Fruit fly (Drosophila melanogaster): ENCODE data around the gene lectin-33A.

The lectin-33A gene

DNA sequence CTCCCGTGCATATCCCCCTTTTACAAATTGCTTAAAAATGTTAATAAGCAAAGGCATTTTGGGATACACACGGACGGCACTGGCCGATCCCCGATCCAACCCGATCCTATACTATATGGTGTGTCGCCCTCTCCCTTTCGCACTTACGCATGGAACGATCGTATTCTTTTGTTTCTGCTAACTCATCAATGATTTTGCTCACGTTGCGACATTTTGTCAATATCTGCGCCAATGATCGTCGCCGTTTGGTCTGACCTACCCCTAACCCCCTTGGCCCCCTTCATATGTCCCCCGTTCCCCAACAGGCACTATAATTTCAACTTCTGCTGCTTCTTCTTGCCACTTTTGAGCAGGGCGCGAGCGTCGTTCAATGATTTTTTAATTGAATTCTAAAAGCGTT is 47.9 kb downstream of the lectin-33A start:
- no peak for TF ChIP-seq Rel (GFP tag; optimal IDR thresholded peaks at IDR 0.05)
- peak; percentile 49 for TF ChIP-seq Rel (tag; optimal IDR thresholded peaks at IDR 0.05)
- TF ChIP-seq CG9705 (GFP tag; optimal IDR thresholded peaks at IDR 0.05): no peak

DNA sequence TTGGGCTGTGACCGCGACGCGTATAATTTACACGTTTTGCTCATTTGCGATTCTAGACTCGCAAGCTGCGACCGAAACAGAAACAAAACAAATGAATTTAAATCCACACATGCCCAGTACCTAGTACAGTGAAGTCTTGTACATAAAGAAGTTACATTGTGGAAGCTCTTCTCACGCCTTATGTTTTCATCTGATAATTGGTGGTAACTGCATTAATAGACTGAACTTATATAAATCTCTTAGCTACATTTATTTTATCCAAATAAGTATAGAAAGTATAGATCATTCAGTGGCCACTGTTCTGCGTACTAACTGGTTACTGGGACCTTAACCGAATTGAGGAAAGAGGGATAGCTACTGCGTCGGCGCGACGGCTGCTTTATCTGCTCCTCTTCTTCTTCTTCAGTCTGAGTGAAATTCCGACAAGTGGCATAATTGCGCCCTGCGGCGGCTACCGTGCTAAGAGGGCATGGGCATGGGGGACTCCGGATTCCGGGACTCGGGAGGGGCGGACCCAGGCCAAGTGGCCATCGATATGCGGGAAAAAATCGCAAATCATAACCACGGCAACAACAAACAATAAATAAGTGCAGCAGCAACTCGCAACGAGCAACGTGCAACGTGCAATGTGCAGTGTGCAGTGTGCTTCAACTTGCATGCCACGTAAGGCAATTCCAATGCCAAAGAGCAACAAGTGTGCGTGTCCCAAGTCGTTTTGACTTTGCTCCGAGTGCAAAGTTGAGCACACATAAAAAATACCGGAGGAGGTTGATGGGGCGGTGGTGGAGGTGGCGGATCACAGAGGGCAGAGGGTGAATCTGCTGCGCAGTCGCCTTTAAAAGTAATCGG is 50.0 kb downstream of the lectin-33A start:
- TF ChIP-seq CG32264 (GFP tag; optimal IDR thresholded peaks at IDR 0.05) (no peak), lola (GFP tag; optimal IDR thresholded peaks at IDR 0.05) (no peak), ey (GFP tag; optimal IDR thresholded peaks at IDR 0.05) (peak; percentile 43), pan (optimal IDR thresholded peaks at IDR 0.05) (no peak), Dfd (GFP tag; optimal IDR thresholded peaks at IDR 0.05) (no peak), Myc (optimal IDR thresholded peaks at IDR 0.05) (no peak), fru (GFP tag; optimal IDR thresholded peaks at IDR 0.05) (peak; percentile 74), dmrt93B (GFP tag; optimal IDR thresholded peaks at IDR 0.05) (no peak), GATAd (GFP tag; optimal IDR thresholded peaks at IDR 0.05) (no peak), brk (GFP tag; optimal IDR thresholded peaks at IDR 0.05) (no peak), OdsH (GFP tag; optimal IDR thresholded peaks at IDR 0.05) (no peak), sv (GFP tag; optimal IDR thresholded peaks at IDR 0.05) (no peak), jim (GFP tag; optimal IDR thresholded peaks at IDR 0.05) (no peak), Jra (GFP tag; optimal IDR thresholded peaks at IDR 0.05) (no peak), usp (GFP tag; optimal IDR thresholded peaks at IDR 0.05) (no peak), CG9705 (GFP tag; optimal IDR thresholded peaks at IDR 0.05) (no peak), foxo (GFP tag; optimal IDR thresholded peaks at IDR 0.05) (peak in 1 of 2 experiments; percentile 18), psq (GFP tag; optimal IDR thresholded peaks at IDR 0.05) (no peak), dl (GFP tag; optimal IDR thresholded peaks at IDR 0.05; ENCODE audit: insufficient read depth in 1 of 2, partially characterized antibody in 2 of 2) (no peak), rgr (GFP tag; optimal IDR thresholded peaks at IDR 0.05) (peak; percentile 21), br (GFP tag; optimal IDR thresholded peaks at IDR 0.05) (no peak), Mio (GFP tag; optimal IDR thresholded peaks at IDR 0.05) (no peak), HLH106 (tag; optimal IDR thresholded peaks at IDR 0.05) (peak; percentile 18), CrebA (GFP tag; optimal IDR thresholded peaks at IDR 0.05; ENCODE audit: borderline replicate concordance) (no peak), Hnf4 (GFP tag; optimal IDR thresholded peaks at IDR 0.05) (no peak), Abd-B (GFP tag; optimal IDR thresholded peaks at IDR 0.05) (no peak), Vsx2 (GFP tag; optimal IDR thresholded peaks at IDR 0.05; ENCODE audit: partially characterized antibody) (no peak), Rel (GFP tag; optimal IDR thresholded peaks at IDR 0.05) (no peak), Rel (tag; optimal IDR thresholded peaks at IDR 0.05) (no peak), Dif (GFP tag; optimal IDR thresholded peaks at IDR 0.05; ENCODE audit: partially characterized antibody) (no peak), dsf (GFP tag; optimal IDR thresholded peaks at IDR 0.05; ENCODE audit: borderline replicate concordance) (no peak), Hr83 (GFP tag; optimal IDR thresholded peaks at IDR 0.05; ENCODE audit: poor library complexity, severe bottlenecking) (no peak), Hr78 (GFP tag; optimal IDR thresholded peaks at IDR 0.05) (no peak), sage (GFP tag; optimal IDR thresholded peaks at IDR 0.05) (no peak), woc (GFP tag; optimal IDR thresholded peaks at IDR 0.05) (peak; percentile 25), N (GFP tag; optimal IDR thresholded peaks at IDR 0.05) (no peak), tai (GFP tag; optimal IDR thresholded peaks at IDR 0.05) (no peak), h (GFP tag; optimal IDR thresholded peaks at IDR 0.05) (peak; percentile 44), Sp1 (GFP tag; optimal IDR thresholded peaks at IDR 0.05) (no peak)

Measured in whole organism, wandering third instar larva.